Worm (Caenorhabditis elegans) whole organism, dauer: ENCODE results near the gene C08F8.3.
"Not testable (repeated sequence)": the region's sequence is repeated elsewhere in the genome, so short reads cannot be mapped to it uniquely, and the experiment has no call there.

Experiments
- unc-62 ChIP-seq: sonication (generic microtip); optimal IDR thresholded peaks from 2 replicates; lab custom pipeline; 2017; ENCODE audit warnings: missing biosample characterization, missing genetic modification reagents, missing genetic modification characterization

The C08F8.3 gene

DNA sequence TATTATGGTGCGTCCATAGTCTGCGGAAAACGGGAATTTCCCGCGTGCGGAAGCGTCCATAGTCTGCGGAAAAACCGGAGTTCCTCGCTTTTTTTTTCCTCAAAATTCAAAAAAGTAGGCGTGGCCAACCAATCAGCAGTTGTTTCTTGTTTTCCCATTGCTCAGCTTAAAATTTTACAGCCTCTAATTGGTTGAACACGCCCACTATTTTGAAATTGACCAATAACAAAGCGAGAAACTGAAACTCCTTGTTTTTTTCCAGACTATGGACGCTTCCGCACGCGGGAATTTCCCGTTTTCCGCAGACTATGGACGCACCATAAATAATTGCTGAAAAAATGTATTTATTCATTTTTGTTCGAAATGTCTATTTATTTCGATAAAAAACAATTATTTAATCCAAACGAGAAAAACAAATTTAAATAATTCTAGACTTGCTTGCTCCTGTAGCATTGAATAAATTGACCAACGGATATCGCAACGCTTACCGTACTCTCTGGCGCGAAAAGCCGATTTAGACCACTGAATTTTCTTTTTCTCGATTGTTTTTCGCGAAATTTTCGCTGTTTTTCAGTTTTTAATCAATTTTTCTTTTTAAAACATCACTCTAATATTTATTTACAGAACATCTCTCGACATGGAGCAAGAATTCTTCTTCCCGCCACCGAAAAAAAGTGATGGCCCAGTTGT lies at the start of gene C08F8.3:
Gene C08F8.3, plus strand, starts transcription at position 620 of the 690 bp plus-strand sequence.
- not testable (repeated sequence) for TF ChIP-seq unc-62 (GFP tag; lab: Kevin White, UChicago)

ce11 chrIV:11105724-11106123 lies 49.1 kb upstream of the C08F8.3 start, which contains the start of gene srlf-24:
Gene srlf-24, minus strand, starts transcription at chrIV:11105824.
- TF ChIP-seq unc-62 (GFP tag; lab: Kevin White, UChicago), result no peak

- no peak for TF ChIP-seq unc-62 (GFP tag; lab: Kevin White, UChicago)
These were observed 45.1 kb upstream of the C08F8.3 start, which contains the start of gene pigk-1 for ce11 chrIV:11109771-11110170. Gene pigk-1, minus strand, starts transcription at chrIV:11110018.

DNA sequence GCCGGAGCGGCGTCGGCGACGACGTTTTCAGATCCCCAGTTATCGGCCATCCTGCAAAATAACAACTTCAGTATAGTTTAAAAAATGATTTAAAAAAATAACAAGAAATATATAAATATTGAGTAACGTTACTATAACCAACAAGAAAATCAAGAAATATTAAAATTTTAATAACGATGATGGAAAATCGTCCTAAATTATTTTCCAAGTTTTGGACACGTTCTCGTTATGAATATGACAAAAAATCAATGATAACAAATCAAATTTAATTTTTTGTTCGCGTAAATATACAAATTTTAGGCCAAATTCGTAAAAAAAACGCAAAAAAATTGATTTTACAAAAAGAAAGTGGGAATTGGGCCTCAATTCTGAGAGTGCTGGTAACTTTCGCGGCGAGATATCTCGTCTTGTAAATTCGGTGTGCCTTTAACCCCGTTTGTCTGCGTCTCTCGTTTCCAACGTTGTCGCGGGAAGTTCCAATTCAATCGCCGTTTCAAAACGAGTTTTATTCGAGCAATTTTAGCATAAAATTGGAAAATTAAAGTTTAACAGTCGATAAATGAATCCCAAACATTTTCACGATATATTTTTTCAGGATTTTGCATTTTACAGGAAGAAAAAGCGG lies 43.7 kb upstream of the C08F8.3 start, which contains the start of gene rps-5:
Gene rps-5, minus strand, starts transcription at position 51 of the 625 bp plus-strand sequence.
- TF ChIP-seq unc-62 (GFP tag; lab: Kevin White, UChicago), result no peak

ce11 chrIV:11111898-11112297 lies 42.9 kb upstream of the C08F8.3 start:
- no peak for TF ChIP-seq unc-62 (GFP tag; lab: Kevin White, UChicago)

DNA sequence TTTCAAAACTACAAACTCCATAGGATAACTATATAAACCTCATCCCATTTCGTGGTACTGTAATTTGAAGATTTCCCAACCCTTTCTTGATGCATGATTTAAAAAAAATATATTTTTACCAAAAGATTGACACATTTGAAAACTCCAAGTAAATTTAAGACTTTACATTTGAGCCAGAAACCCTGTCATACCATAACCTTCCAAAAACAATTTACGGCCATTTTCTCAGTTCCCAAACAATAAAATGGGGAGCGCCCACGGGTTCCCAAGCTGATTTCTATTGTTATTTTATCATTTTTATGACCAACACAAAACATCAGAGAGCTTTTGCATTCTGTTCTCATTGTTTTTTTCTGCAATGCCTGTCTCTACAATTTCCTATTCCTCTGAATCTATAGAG lies 42.2 kb upstream of the C08F8.3 start, which contains the start of gene clc-9:
Gene clc-9, plus strand, starts transcription at position 301 of the 400 bp plus-strand sequence.
- TF ChIP-seq unc-62 (GFP tag; lab: Kevin White, UChicago), result no peak

- no peak for TF ChIP-seq unc-62 (GFP tag; lab: Kevin White, UChicago)
These were observed 35.9 kb upstream of the C08F8.3 start, which contains the start of the genes imp-2 and enpl-1 for ce11 chrIV:11118837-11119491. Gene imp-2, minus strand, starts transcription at chrIV:11118887. Gene enpl-1, plus strand, starts transcription at chrIV:11119298.

ce11 chrIV:11119972-11120562 lies 34.8 kb upstream of the C08F8.3 start:
- no peak for TF ChIP-seq unc-62 (GFP tag; lab: Kevin White, UChicago)

DNA sequence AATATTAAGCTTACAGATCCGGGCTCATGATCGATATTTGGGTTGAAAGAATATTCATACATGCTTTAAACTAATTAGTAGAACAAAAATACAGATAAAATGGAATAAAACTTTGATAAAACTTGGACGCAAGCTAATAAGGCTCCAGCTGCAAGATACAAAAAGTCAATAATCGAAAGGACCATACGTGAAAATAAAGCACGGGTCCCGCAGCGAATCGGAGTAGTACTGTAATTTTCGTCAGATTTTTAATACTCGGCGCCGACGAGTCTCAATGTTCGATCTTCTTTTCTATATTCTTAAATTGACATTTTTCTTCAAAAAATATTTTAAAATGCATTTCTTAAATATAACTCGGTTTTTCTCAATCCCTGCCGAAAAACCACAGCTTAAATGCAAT lies 30.2 kb upstream of the C08F8.3 start, which contains the start of gene spo-11:
Gene spo-11, minus strand, starts transcription at position 189 of the 400 bp plus-strand sequence.
- no peak for TF ChIP-seq unc-62 (GFP tag; lab: Kevin White, UChicago)

DNA sequence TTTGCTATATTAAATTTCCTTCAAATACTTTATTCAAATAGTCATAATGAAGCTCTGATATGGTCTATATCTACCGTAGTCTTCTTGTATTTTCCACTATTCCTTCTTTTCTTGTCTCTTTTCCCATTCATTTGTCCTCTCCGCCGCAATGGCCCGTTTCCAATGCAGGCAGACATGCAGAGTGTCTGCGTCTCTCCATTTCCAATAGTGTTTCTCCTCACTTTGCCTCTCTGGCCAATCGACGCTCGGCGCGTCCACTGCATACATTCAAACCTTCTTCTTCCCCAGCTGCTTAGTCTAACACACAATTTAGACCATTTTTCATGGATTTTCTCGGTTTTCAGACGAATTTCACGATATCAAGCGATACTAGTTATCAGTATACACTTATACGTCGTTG lies 29.6 kb upstream of the C08F8.3 start:
- no peak for TF ChIP-seq unc-62 (GFP tag; lab: Kevin White, UChicago)

ce11 chrIV:11125604-11126003 lies 29.2 kb upstream of the C08F8.3 start:
- no peak for TF ChIP-seq unc-62 (GFP tag; lab: Kevin White, UChicago)

ce11 chrIV:11126004-11126027 lies 29.0 kb upstream of the C08F8.3 start, which contains the start of gene swsn-4:
Gene swsn-4, plus strand, starts transcription at chrIV:11126024.
- TF ChIP-seq unc-62 (GFP tag; lab: Kevin White, UChicago), result no peak

DNA sequence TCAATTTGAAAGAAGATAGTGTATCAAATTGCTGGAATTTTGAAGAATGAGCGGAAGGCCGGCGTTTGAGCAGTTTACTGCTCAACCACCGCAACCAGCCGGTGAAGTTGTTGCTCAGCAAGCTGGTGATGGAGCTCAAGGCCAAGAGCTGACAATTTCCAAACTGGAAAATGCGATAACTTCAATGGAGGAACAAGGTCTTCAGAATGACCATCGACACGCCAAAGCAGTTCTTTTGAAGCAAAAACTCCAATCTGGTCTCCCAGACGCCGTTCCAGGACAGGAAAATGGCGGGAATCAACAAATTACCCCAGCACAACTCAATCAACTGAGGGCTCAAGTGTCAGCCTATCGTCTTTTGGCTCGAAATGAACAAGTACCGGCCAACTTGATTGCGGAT lies 28.8 kb upstream of the C08F8.3 start:
- no peak for TF ChIP-seq unc-62 (GFP tag; lab: Kevin White, UChicago)

- no peak for TF ChIP-seq unc-62 (GFP tag; lab: Kevin White, UChicago)
These were observed 24.1 kb upstream of the C08F8.3 start for ce11 chrIV:11130774-11131173.

DNA sequence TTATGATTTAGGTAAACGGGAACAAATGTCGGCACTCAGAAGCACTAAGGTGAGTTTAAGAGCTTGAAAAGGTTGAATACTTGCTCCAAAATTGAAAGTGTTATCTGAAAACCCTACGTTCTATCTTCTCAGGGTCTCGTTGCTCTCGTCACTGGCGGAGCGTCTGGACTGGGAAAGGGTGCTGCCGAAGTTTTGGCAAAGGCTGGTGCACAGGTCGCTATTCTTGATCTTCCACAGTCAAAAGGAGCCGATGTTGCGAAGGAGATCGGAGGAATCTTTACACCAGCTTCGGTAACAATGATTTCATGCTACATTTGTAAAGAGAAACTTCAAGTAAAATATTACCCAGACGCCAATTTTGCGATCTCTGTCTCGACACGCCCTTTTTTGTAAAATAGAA lies 23.6 kb upstream of the C08F8.3 start, which contains the start of gene ard-1:
Gene ard-1, plus strand, starts transcription at position 12 of the 400 bp plus-strand sequence.
- TF ChIP-seq unc-62 (GFP tag; lab: Kevin White, UChicago), result no peak
